Fruit fly (Drosophila melanogaster) whole organism, embryonic: ENCODE data around the gene CG5509.

ENCODE experiments used
- Bgb ChIP-seq: fragments of 200-800 bp; sonication (Bioruptor generic); IDR thresholded peaks from 2 replicates; pipeline ENCODE4 v1.3.6; 2022; ENCODE audit warnings: missing biosample characterization, missing genetic modification characterization; ENCODE audit not compliant: partially characterized antibody
- CG10209 ChIP-seq: fragments of 200-800 bp; sonication (Bioruptor generic); optimal IDR thresholded peaks from 3 replicates; lab custom pipeline; 2017; ENCODE audit warnings: missing biosample characterization, mild to moderate bottlenecking, missing genetic modification characterization, missing genetic modification reagents
- CG12104 ChIP-seq: fragments of 200-800 bp; sonication (Bioruptor generic); optimal IDR thresholded peaks from 3 replicates; lab custom pipeline; 2016; ENCODE audit warnings: missing biosample characterization, missing genetic modification characterization
- CG13296 ChIP-seq: fragments of 200-800 bp; sonication (Bioruptor generic); optimal IDR thresholded peaks from 3 replicates; lab custom pipeline; 2018; ENCODE audit warnings: missing biosample characterization, mild to moderate bottlenecking, missing genetic modification characterization
- CG13424 ChIP-seq: fragments of 200-800 bp; sonication (Bioruptor generic); optimal IDR thresholded peaks from 2 replicates; lab custom pipeline; 2019; ENCODE audit warnings: missing biosample characterization, mild to moderate bottlenecking, missing genetic modification characterization, moderate library complexity
- CG14014 ChIP-seq: fragments of 200-800 bp; sonication (Bioruptor generic); IDR thresholded peaks from 2 replicates; pipeline ENCODE4 v1.3.6; 2022; ENCODE audit warnings: missing biosample characterization, missing genetic modification characterization
- CG15269 ChIP-seq: fragments of 200-800 bp; sonication (Bioruptor generic); optimal IDR thresholded peaks from 2 replicates; lab custom pipeline; 2018; ENCODE audit warnings: missing biosample characterization, mild to moderate bottlenecking, missing genetic modification characterization, moderate library complexity
- CG32532 ChIP-seq: fragments of 200-800 bp; sonication (Bioruptor generic); IDR thresholded peaks from 2 replicates; pipeline ENCODE4 v1.3.6; 2022; ENCODE audit warnings: missing biosample characterization, missing genetic modification characterization
- CG32767 ChIP-seq: fragments of 200-800 bp; sonication (Bioruptor generic); IDR thresholded peaks from 2 replicates; pipeline ENCODE4 v1.3.6; 2022; ENCODE audit warnings: missing biosample characterization, missing genetic modification characterization
- CG3281 ChIP-seq: fragments of 200-800 bp; sonication (Bioruptor generic); optimal IDR thresholded peaks from 3 replicates; lab custom pipeline; 2017; ENCODE audit warnings: missing biosample characterization, mild to moderate bottlenecking, missing genetic modification characterization
- CG3847 ChIP-seq: fragments of 200-800 bp; sonication (Bioruptor generic); IDR thresholded peaks from 2 replicates; pipeline ENCODE4 v1.3.6; 2022; ENCODE audit warnings: missing biosample characterization, missing genetic modification characterization
- CG4820 ChIP-seq: fragments of 200-800 bp; sonication (Bioruptor generic); optimal IDR thresholded peaks from 3 replicates; lab custom pipeline; 2016; ENCODE audit warnings: missing biosample characterization, missing genetic modification characterization
- CG5180 ChIP-seq: fragments of 200-800 bp; sonication (Bioruptor generic); optimal IDR thresholded peaks from 3 replicates; lab custom pipeline; 2017; ENCODE audit warnings: missing biosample characterization, missing genetic modification characterization, mild to moderate bottlenecking, moderate library complexity, missing genetic modification reagents
- CG6791 ChIP-seq: fragments of 200-800 bp; sonication (Bioruptor generic); IDR thresholded peaks from 3 replicates; pipeline ENCODE4 v1.3.6; 2022; ENCODE audit warnings: missing biosample characterization, missing genetic modification characterization; ENCODE audit not compliant: partially characterized antibody
- CG7786 ChIP-seq: fragments of 200-800 bp; sonication (Bioruptor generic); optimal IDR thresholded peaks from 2 replicates; lab custom pipeline; 2016; ENCODE audit warnings: missing biosample characterization, missing genetic modification characterization
- CG8944 ChIP-seq: fragments of 200-800 bp; sonication (Bioruptor generic); optimal IDR thresholded peaks from 3 replicates; lab custom pipeline; 2016; ENCODE audit warnings: missing biosample characterization, missing genetic modification characterization
- CG9215 ChIP-seq: fragments of 200-800 bp; sonication (Bioruptor generic); IDR thresholded peaks from 2 replicates; pipeline ENCODE4 v1.3.6; 2022; ENCODE audit warnings: missing biosample characterization, missing genetic modification characterization
- CG9727 ChIP-seq: fragments of 200-800 bp; sonication (Bioruptor generic); optimal IDR thresholded peaks from 3 replicates; lab custom pipeline; 2017; ENCODE audit warnings: missing biosample characterization, mild to moderate bottlenecking, missing genetic modification characterization
- Dbx ChIP-seq: fragments of 200-800 bp; sonication (Bioruptor generic); IDR thresholded peaks from 3 replicates; pipeline ENCODE4 v1.3.6; 2022; ENCODE audit warnings: missing biosample characterization, missing genetic modification characterization
- Deaf1 ChIP-seq: fragments of 200-800 bp; optimal IDR thresholded peaks from 3 replicates; lab custom pipeline; 2019; ENCODE audit warnings: missing biosample characterization, mild to moderate bottlenecking, missing genetic modification characterization, moderate library complexity
- Ets65A ChIP-seq: fragments of 200-800 bp; sonication (Bioruptor generic); peaks from one replicate; lab custom pipeline; 2016; ENCODE audit warnings: missing biosample characterization, missing genetic modification characterization
- Lhr ChIP-seq: fragments of 200-800 bp; sonication (Bioruptor generic); optimal IDR thresholded peaks from 3 replicates; lab custom pipeline; 2017; ENCODE audit warnings: mild to moderate bottlenecking, missing biosample characterization, missing genetic modification reagents, missing genetic modification characterization
- MBD-R2 ChIP-seq: fragments of 200-800 bp; sonication (Bioruptor generic); IDR thresholded peaks from 2 replicates; pipeline ENCODE4 v1.3.6; 2022; ENCODE audit warnings: missing biosample characterization, missing genetic modification characterization
- Med ChIP-seq: fragments of 200-800 bp; sonication (Bioruptor generic); peaks from one replicate; lab custom pipeline; 2016; ENCODE audit warnings: missing biosample characterization, missing genetic modification characterization, mild to moderate bottlenecking, inconsistent platforms, moderate library complexity
- PHDP ChIP-seq: fragments of 200-800 bp; sonication (Bioruptor generic); optimal IDR thresholded peaks from 3 replicates; lab custom pipeline; 2018; ENCODE audit warnings: missing biosample characterization, mild to moderate bottlenecking, missing genetic modification characterization, moderate library complexity
- Six4 ChIP-seq: fragments of 200-800 bp; sonication (Bioruptor generic); optimal IDR thresholded peaks from 2 replicates; lab custom pipeline; 2016; ENCODE audit warnings: missing biosample characterization, missing genetic modification characterization
- Ssrp ChIP-seq: fragments of 200-800 bp; sonication (Bioruptor generic); optimal IDR thresholded peaks from 2 replicates; lab custom pipeline; 2018; ENCODE audit warnings: missing biosample characterization, mild to moderate bottlenecking, missing genetic modification characterization, moderate library complexity
- Stat92E ChIP-seq, 3 experiments: fragments of >200 bp in 2 of 3; fragments of 200-800 bp in 1 of 3; sonication (Bioruptor generic) in 1 of 3; optimal IDR thresholded peaks; 2 replicates each; lab custom pipeline; 2017 to 2019; ENCODE audit warnings: missing biosample characterization in 3 of 3, missing genetic modification characterization in 3 of 3, mild to moderate bottlenecking in 1 of 3, moderate library complexity in 1 of 3
- TFAM ChIP-seq: fragments of 200-800 bp; sonication (Bioruptor generic); optimal IDR thresholded peaks from 2 replicates; lab custom pipeline; 2017; ENCODE audit warnings: missing biosample characterization, missing genetic modification characterization, inconsistent platforms
- Taf1 ChIP-seq: fragments of 200-800 bp; sonication (Bioruptor generic); IDR thresholded peaks from 2 replicates; pipeline ENCODE4 v1.3.6; 2022; ENCODE audit warnings: missing biosample characterization, missing genetic modification characterization
- ab ChIP-seq: fragments of 200-800 bp; sonication (Bioruptor generic); optimal IDR thresholded peaks from 2 replicates; lab custom pipeline; 2016; ENCODE audit warnings: missing biosample characterization, missing genetic modification characterization
- az2 ChIP-seq: fragments of 200-800 bp; sonication (Bioruptor generic); optimal IDR thresholded peaks from 3 replicates; lab custom pipeline; 2016; ENCODE audit warnings: missing biosample characterization, missing genetic modification characterization
- bigmax ChIP-seq: fragments of 200-800 bp; sonication (Bioruptor generic); optimal IDR thresholded peaks from 2 replicates; lab custom pipeline; 2018; ENCODE audit warnings: missing biosample characterization, mild to moderate bottlenecking, missing genetic modification characterization
- chm ChIP-seq: fragments of 200-800 bp; sonication (Bioruptor generic); IDR thresholded peaks from 2 replicates; pipeline ENCODE4 v1.3.6; 2022; ENCODE audit warnings: missing biosample characterization, missing genetic modification characterization
- crp ChIP-seq, 2 experiments: fragments of 200-800 bp; sonication (Bioruptor generic); optimal IDR thresholded peaks; 2 replicates in 1 of 2; 3 replicates in 1 of 2; lab custom pipeline; 2017; ENCODE audit warnings: missing biosample characterization in 2 of 2, missing genetic modification characterization in 2 of 2, mild to moderate bottlenecking in 1 of 2, moderate library complexity in 1 of 2
- dimm ChIP-seq: fragments of 200-800 bp; sonication (Bioruptor generic); IDR thresholded peaks from 2 replicates; pipeline ENCODE4 v1.3.6; 2022; ENCODE audit warnings: missing biosample characterization, missing genetic modification characterization
- dpn ChIP-seq, 2 experiments: fragments of 200-800 bp; sonication (Bioruptor generic); optimal IDR thresholded peaks; 3 replicates each; lab custom pipeline; 2016; ENCODE audit warnings: missing biosample characterization in 2 of 2, missing genetic modification characterization in 2 of 2
- dysf ChIP-seq: fragments of 200-800 bp; sonication (Bioruptor generic); IDR thresholded peaks from 3 replicates; pipeline ENCODE4 v1.3.6; 2022; ENCODE audit warnings: missing biosample characterization, missing genetic modification characterization
- hb ChIP-seq: fragments of 200-800 bp; sonication (Bioruptor generic); IDR thresholded peaks from 3 replicates; pipeline ENCODE4 v1.3.6; 2022; ENCODE audit warnings: missing biosample characterization, missing genetic modification characterization; ENCODE audit not compliant: partially characterized antibody
- jumu ChIP-seq: fragments of 200-800 bp; sonication (Bioruptor generic); optimal IDR thresholded peaks from 3 replicates; lab custom pipeline; 2016; ENCODE audit warnings: missing biosample characterization, missing genetic modification characterization
- lab ChIP-seq: fragments of 200-800 bp; sonication (Bioruptor generic); optimal IDR thresholded peaks from 3 replicates; lab custom pipeline; 2017; ENCODE audit warnings: missing biosample characterization, missing genetic modification characterization, mild to moderate bottlenecking, moderate library complexity, missing genetic modification reagents
- nerfin-2 ChIP-seq: fragments of 200-800 bp; sonication (Bioruptor generic); IDR thresholded peaks from 2 replicates; pipeline ENCODE4 v1.3.6; 2022; ENCODE audit warnings: missing biosample characterization, missing genetic modification characterization; ENCODE audit not compliant: partially characterized antibody
- org-1 ChIP-seq: fragments of 200-800 bp; sonication (Bioruptor generic); optimal IDR thresholded peaks from 2 replicates; lab custom pipeline; 2017; ENCODE audit warnings: missing biosample characterization, missing genetic modification characterization
- pan ChIP-seq, 4 experiments: fragments of >200 bp in 3 of 4; fragments of 200-800 bp in 1 of 4; sonication (Bioruptor generic) in 1 of 4; optimal IDR thresholded peaks in 3 of 4; IDR thresholded peaks in 1 of 4; 2 replicates each; pipeline versions ENCODE4 v1.3.6 to Lab custom; 2017 to 2022; ENCODE audit warnings: missing biosample characterization in 2 of 4, missing genetic modification characterization in 2 of 4, mixed read lengths in 1 of 4
- row ChIP-seq: fragments of 200-800 bp; sonication (Bioruptor generic); IDR thresholded peaks from 3 replicates; pipeline ENCODE4 v1.3.6; 2022; ENCODE audit warnings: missing biosample characterization, missing genetic modification characterization
- sima ChIP-seq: fragments of 200-800 bp; sonication (Bioruptor generic); optimal IDR thresholded peaks from 2 replicates; lab custom pipeline; 2016; ENCODE audit warnings: missing biosample characterization, missing genetic modification characterization
- sob ChIP-seq: fragments of 200-800 bp; sonication (Bioruptor generic); IDR thresholded peaks from 2 replicates; pipeline ENCODE4 v1.3.6; 2022; ENCODE audit warnings: missing biosample characterization, missing genetic modification characterization
- sr ChIP-seq: fragments of 200-800 bp; sonication (Bioruptor generic); IDR thresholded peaks from 3 replicates; pipeline ENCODE4 v1.3.6; 2022; ENCODE audit warnings: missing biosample characterization, missing genetic modification characterization
- wek ChIP-seq: fragments of 200-800 bp; sonication (Bioruptor generic); optimal IDR thresholded peaks from 3 replicates; lab custom pipeline; 2018; ENCODE audit warnings: missing biosample characterization, mild to moderate bottlenecking, missing genetic modification characterization, moderate library complexity
- zen ChIP-seq: fragments of 200-800 bp; sonication (Bioruptor generic); optimal IDR thresholded peaks from 3 replicates; lab custom pipeline; 2018; ENCODE audit warnings: missing biosample characterization, mild to moderate bottlenecking, missing genetic modification characterization, moderate library complexity

The CG5509 gene

DNA sequence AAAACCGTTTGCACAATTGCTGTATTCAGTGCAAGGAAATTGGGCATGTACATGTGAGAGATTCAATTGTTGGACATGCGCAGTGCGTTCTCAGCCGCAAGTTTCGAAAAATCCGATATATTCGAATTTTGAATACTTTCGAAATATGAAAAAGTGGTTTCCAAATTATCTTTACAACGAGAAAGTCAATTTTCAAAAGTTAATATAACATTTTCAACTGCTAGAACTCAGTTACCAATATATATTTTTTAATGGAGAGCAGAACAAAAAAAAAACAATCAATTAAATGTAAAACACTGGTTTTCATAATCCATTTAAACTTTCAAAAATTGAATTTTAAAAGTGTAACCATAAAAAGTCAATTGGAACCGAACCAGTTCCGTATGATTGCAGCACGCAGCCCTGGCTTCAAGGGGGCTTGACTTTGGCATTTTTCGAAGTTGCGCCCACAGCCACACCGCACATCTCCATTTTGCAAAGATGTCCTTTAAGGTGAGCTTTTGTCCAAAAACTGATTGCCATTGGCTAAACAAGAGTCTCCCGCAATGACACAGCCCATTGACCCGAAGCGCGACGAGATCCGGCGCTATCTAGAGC lies 29.8 kb upstream of the CG5509 start, which contains the start of the genes Scgbeta and CG17202 (continued):
- TF ChIP-seq TFAM (GFP tag; lab: Kevin White, UChicago) (no peak), Lhr (GFP tag; lab: Kevin White, UChicago) (peak; percentile 76), zen (tag; lab: Kevin White, UChicago) (peak; percentile 12), CG14014 (GFP tag; lab: Robert Waterston, UW) (peak; percentile 35; the same call in 1 of the 2 replicates), Ssrp (tag; lab: Kevin White, UChicago) (no peak), CG12104 (GFP tag; lab: Kevin White, UChicago) (no peak), CG15269 (tag; lab: Kevin White, UChicago) (no peak), Taf1 (GFP tag; lab: Robert Waterston, UW) (no peak), nerfin-2 (no peak), CG3847 (GFP tag; lab: Robert Waterston, UW) (peak; percentile 39; the same call in 1 of the 2 replicates), CG10209 (GFP tag; lab: Kevin White, UChicago) (no peak), CG32767 (GFP tag; lab: Robert Waterston, UW) (0 out of 2 replicates have a peak, but pooled peaks have one; percentile 12), jumu (no peak), MBD-R2 (GFP tag; lab: Robert Waterston, UW) (peak; percentile 95), Dbx (GFP tag; lab: Robert Waterston, UW) (0 out of 3 replicates have a peak, but pooled peaks have one; percentile 27), CG3281 (GFP tag; lab: Kevin White, UChicago) (no peak), CG13424 (peak; percentile 41), pan (optimal IDR thresholded peaks at IDR 0.05; lab: Kevin White, UChicago) (no peak), pan (GFP tag; optimal IDR thresholded peaks at IDR 0.05 in 1 of 2, IDR thresholded peaks at IDR 0.05 in 1 of 2) (no peak), dpn (GFP tag; optimal IDR thresholded peaks at IDR 0.05; lab: Kevin White, UChicago) (peak in 1 of 2 experiments; percentile 17), dimm (GFP tag; lab: Robert Waterston, UW) (no peak), CG7786 (peak; percentile 3), Bgb (peak; percentile 33; the same call in 1 of the 2 replicates), Deaf1 (no peak), row (peak; percentile 89), CG4820 (no peak), Six4 (GFP tag; lab: Kevin White, UChicago) (no peak), crp (GFP tag; optimal IDR thresholded peaks at IDR 0.05; lab: Kevin White, UChicago) (peak in 1 of 2 experiments; percentile 11), wek (GFP tag; lab: Kevin White, UChicago) (no peak), CG5180 (GFP tag; lab: Kevin White, UChicago) (no peak), CG9727 (GFP tag; lab: Kevin White, UChicago) (no peak), Stat92E (GFP tag; optimal IDR thresholded peaks at IDR 0.05; lab: Kevin White, UChicago) (no peak), CG32532 (GFP tag; lab: Robert Waterston, UW) (no peak; the same call in 1 of the 2 replicates), CG8944 (GFP tag; lab: Kevin White, UChicago) (peak; percentile 25), sima (GFP tag; lab: Kevin White, UChicago) (no peak), hb (no peak), dysf (GFP tag; lab: Robert Waterston, UW) (no peak), ab (GFP tag; lab: Kevin White, UChicago) (no peak), CG13296 (GFP tag; lab: Kevin White, UChicago) (no peak)
- TF ChIP-seq, all 482 proteins: peak for 79

DNA sequence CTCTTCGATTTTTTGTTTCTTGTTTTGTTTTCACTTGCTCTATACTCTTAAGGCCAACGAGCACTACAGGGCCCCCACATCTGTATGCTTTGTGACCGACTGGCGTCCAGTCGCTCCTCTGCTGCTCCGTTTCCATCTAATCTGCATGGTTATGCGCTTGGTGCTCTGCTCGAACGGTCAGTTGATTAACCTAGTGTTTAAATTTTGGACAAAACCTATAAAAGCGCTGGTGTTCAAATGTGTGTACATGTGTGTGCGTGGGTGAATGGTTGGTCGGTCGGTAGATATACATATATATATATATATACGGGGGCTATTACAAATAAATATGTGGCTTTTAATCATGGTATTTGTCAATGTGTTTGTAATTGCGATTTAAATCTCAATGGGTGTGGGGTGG lies 28.3 kb upstream of the CG5509 start:
- TF ChIP-seq chm (GFP tag; lab: Robert Waterston, UW) (no peak), sr (GFP tag; lab: Robert Waterston, UW) (peak; percentile 8; the same call in 1 of the 3 replicates), bigmax (GFP tag; lab: Kevin White, UChicago) (no peak), CG6791 (0 out of 3 replicates have a peak, but pooled peaks have one; percentile 34), lab (GFP tag; lab: Kevin White, UChicago) (no peak), sob (GFP tag; lab: Robert Waterston, UW) (no peak), az2 (GFP tag; lab: Kevin White, UChicago) (no peak), org-1 (GFP tag; lab: Kevin White, UChicago) (no peak), PHDP (tag; lab: Kevin White, UChicago) (no peak), Ets65A (GFP tag; lab: Kevin White, UChicago) (peak; percentile 44), Med (peak; percentile 30), CG9215 (GFP tag; lab: Robert Waterston, UW) (no peak)
